Worm (Caenorhabditis elegans) whole organism, late embryonic: ENCODE results near the gene R05D3.9.
"Not testable (repeated sequence)": the region's sequence is repeated elsewhere in the genome, so short reads cannot be mapped to it uniquely, and the experiment has no call there.

Experiments used
- C08G9.2 ChIP-seq: sonication (generic microtip); optimal IDR thresholded peaks from 2 replicates; lab custom pipeline; 2016; ENCODE audit warnings: mild to moderate bottlenecking, missing genetic modification characterization, moderate library complexity, missing compliant biosample characterization
- F13H6.1 ChIP-seq: sonication (generic microtip); optimal IDR thresholded peaks from 2 replicates; lab custom pipeline; 2016; ENCODE audit warnings: missing genetic modification characterization, missing compliant biosample characterization
- K02D7.2 ChIP-seq: sonication (generic microtip); optimal IDR thresholded peaks from 2 replicates; lab custom pipeline; 2017; ENCODE audit warnings: mild to moderate bottlenecking, missing genetic modification characterization, missing compliant biosample characterization
- ama-1 ChIP-seq: fragments of 150-350 bp; optimal IDR thresholded peaks from 2 replicates; lab custom pipeline; 2014
- ceh-18 ChIP-seq: sonication (generic microtip); optimal IDR thresholded peaks from 2 replicates; lab custom pipeline; 2016; ENCODE audit warnings: missing genetic modification characterization, missing compliant biosample characterization
- ceh-2 ChIP-seq: sonication (generic microtip); optimal IDR thresholded peaks from 2 replicates; lab custom pipeline; 2016; ENCODE audit warnings: missing genotype, missing genetic modification characterization, missing compliant biosample characterization
- ceh-22 ChIP-seq: sonication (generic microtip); optimal IDR thresholded peaks from 2 replicates; lab custom pipeline; 2017; ENCODE audit warnings: missing biosample characterization, missing genetic modification characterization
- ceh-31 ChIP-seq: sonication (generic microtip); optimal IDR thresholded peaks from 2 replicates; lab custom pipeline; 2016; ENCODE audit warnings: missing genetic modification characterization, missing compliant biosample characterization
- ceh-45 ChIP-seq: fragments of 200-800 bp; sonication (Bioruptor generic); IDR thresholded peaks from 2 replicates; pipeline ENCODE4 v1.3.6; 2022; ENCODE audit warnings: missing genetic modification reagents, missing genetic modification characterization, missing compliant biosample characterization
- ceh-48 ChIP-seq: sonication (generic microtip); optimal IDR thresholded peaks from 2 replicates; lab custom pipeline; 2016; ENCODE audit warnings: missing genetic modification characterization, inconsistent platforms, missing compliant biosample characterization
- ceh-6 ChIP-seq: fragments of 200-800 bp; sonication (Bioruptor generic); optimal IDR thresholded peaks from 2 replicates; lab custom pipeline; 2018; ENCODE audit warnings: mild to moderate bottlenecking, missing genetic modification characterization, missing compliant biosample characterization
- ets-4 ChIP-seq: sonication (generic microtip); optimal IDR thresholded peaks from 2 replicates; lab custom pipeline; 2016; ENCODE audit warnings: missing genetic modification characterization, missing compliant biosample characterization
- eyg-1 ChIP-seq: sonication (generic microtip); optimal IDR thresholded peaks from 2 replicates; lab custom pipeline; 2016; ENCODE audit warnings: missing genotype, missing genetic modification characterization, missing compliant biosample characterization
- fax-1 ChIP-seq: sonication (generic microtip); optimal IDR thresholded peaks from 2 replicates; lab custom pipeline; 2016; ENCODE audit warnings: missing genotype, missing genetic modification characterization, missing compliant biosample characterization
- hlh-13 ChIP-seq: fragments of 200-800 bp; sonication (Bioruptor generic); optimal IDR thresholded peaks from 2 replicates; lab custom pipeline; 2018; ENCODE audit warnings: mild to moderate bottlenecking, missing genetic modification characterization, missing compliant biosample characterization
- hlh-30 ChIP-seq: sonication (generic microtip); optimal IDR thresholded peaks from 2 replicates; lab custom pipeline; 2017; ENCODE audit warnings: antibody characterized with exemption, missing genetic modification characterization, missing compliant biosample characterization; ENCODE audit not compliant: insufficient read depth
- hlh-8 ChIP-seq: sonication (generic microtip); optimal IDR thresholded peaks from 2 replicates; lab custom pipeline; 2016; ENCODE audit warnings: missing genotype, missing genetic modification characterization, missing compliant biosample characterization
- lim-6 ChIP-seq: sonication (generic microtip); optimal IDR thresholded peaks from 2 replicates; lab custom pipeline; 2016; ENCODE audit warnings: missing genetic modification characterization, missing compliant biosample characterization
- lin-11 ChIP-seq: fragments of 200-800 bp; sonication (Bioruptor generic); optimal IDR thresholded peaks from 2 replicates; lab custom pipeline; 2018; ENCODE audit warnings: mild to moderate bottlenecking, missing genetic modification characterization, missing compliant biosample characterization
- madf-2 ChIP-seq: sonication (generic microtip); optimal IDR thresholded peaks from 2 replicates; lab custom pipeline; 2017; ENCODE audit warnings: missing genetic modification characterization, missing compliant biosample characterization
- nfya-1 ChIP-seq: sonication (generic microtip); optimal IDR thresholded peaks from 2 replicates; lab custom pipeline; 2017; ENCODE audit warnings: missing genetic modification characterization, mild to moderate bottlenecking, missing compliant biosample characterization, antibody characterized with exemption, moderate library complexity
- nhr-11 ChIP-seq: fragments of 150-350 bp; optimal IDR thresholded peaks from 2 replicates; lab custom pipeline; 2014; ENCODE audit warnings: missing biosample characterization, missing genetic modification characterization
- odd-2 ChIP-seq: sonication (generic microtip); optimal IDR thresholded peaks from 2 replicates; lab custom pipeline; 2017; ENCODE audit warnings: antibody characterized with exemption, mild to moderate bottlenecking, missing genetic modification characterization, missing compliant biosample characterization
- pat-9 ChIP-seq: fragments of 200-800 bp; sonication (Bioruptor generic); optimal IDR thresholded peaks from 2 replicates; lab custom pipeline; 2018; ENCODE audit warnings: mild to moderate bottlenecking, missing genetic modification characterization, moderate library complexity, missing compliant biosample characterization
- pax-1 ChIP-seq: fragments of 150-350 bp; optimal IDR thresholded peaks from 2 replicates; lab custom pipeline; 2014; ENCODE audit warnings: missing biosample characterization, missing genetic modification characterization
- pqm-1 ChIP-seq: sonication (generic microtip); optimal IDR thresholded peaks from 2 replicates; lab custom pipeline; 2016; ENCODE audit warnings: missing genetic modification characterization, missing compliant biosample characterization
- pros-1 ChIP-seq: fragments of 150-350 bp; optimal IDR thresholded peaks from 2 replicates; lab custom pipeline; 2014; ENCODE audit warnings: missing biosample characterization, missing genetic modification reagents, missing genetic modification characterization
- ref-2 ChIP-seq: sonication (generic microtip); optimal IDR thresholded peaks from 2 replicates; lab custom pipeline; 2016; ENCODE audit warnings: missing genetic modification characterization, missing compliant biosample characterization
- sdc-2 ChIP-seq: sonication (generic microtip); optimal IDR thresholded peaks from 2 replicates; lab custom pipeline; 2016; ENCODE audit warnings: missing genotype, missing genetic modification characterization, missing compliant biosample characterization
- sox-2 ChIP-seq: fragments of 200-800 bp; sonication (Bioruptor generic); IDR thresholded peaks from 2 replicates; pipeline ENCODE4 v1.3.6; 2022; ENCODE audit warnings: missing genetic modification reagents, missing genetic modification characterization, missing compliant biosample characterization
- sox-4 ChIP-seq: sonication (generic microtip); optimal IDR thresholded peaks from 2 replicates; lab custom pipeline; 2017; ENCODE audit warnings: mild to moderate bottlenecking, missing genetic modification characterization, inconsistent platforms, missing compliant biosample characterization
- unc-42 ChIP-seq: sonication (generic microtip); optimal IDR thresholded peaks from 2 replicates; lab custom pipeline; 2016; ENCODE audit warnings: missing genotype, missing genetic modification characterization, missing compliant biosample characterization
- unc-55 ChIP-seq: sonication (generic microtip); optimal IDR thresholded peaks from 2 replicates; lab custom pipeline; 2017; ENCODE audit warnings: missing biosample characterization, missing genetic modification reagents, missing genetic modification characterization
- ztf-16 ChIP-seq: sonication (generic microtip); optimal IDR thresholded peaks from 2 replicates; lab custom pipeline; 2017; ENCODE audit warnings: missing genetic modification characterization, missing compliant biosample characterization

The R05D3.9 gene

DNA sequence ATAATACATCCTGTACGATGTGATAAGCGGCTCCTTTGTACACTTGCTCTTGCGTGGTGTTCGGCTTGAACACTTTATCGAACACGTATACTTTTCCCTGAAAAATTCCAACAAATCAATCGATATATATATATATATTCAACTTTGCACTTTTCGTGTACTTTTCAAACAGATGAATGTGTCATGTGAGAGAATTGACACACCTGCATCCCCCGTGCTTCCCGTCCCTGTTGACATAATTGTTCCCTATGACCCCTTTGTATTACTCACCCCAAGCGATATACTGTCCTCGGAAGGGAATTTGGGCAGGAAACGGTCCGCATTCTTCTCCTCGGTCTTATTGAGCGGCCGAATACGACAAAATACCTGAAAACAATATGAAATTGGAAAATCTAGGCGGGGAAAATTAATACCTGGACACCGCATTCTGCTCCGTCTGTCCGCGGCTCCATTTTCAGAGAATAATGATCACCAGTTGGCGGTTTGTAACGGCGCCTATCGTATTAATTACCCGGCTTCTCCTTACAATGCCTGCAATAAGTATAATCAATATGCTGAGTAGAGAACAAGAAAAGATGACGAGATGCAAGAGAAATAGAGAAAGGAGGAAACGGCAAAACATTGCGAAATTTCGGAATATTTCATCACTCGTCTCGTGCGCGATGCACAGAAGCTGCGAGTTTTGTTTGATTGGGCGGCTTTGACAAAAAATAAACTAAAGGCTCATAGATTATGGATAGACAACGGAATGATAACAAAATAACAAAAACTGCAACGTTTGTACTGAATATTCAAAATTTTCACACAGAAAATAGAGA lies 13.7 kb downstream of the R05D3.9 start, which contains the start of gene unc-116:
Gene unc-116 (minus strand): TSS at position 531 of the 818 bp plus-strand sequence.
- no peak for TF ChIP-seq hlh-13 (GFP tag; lab: Kevin White, UChicago)
- TF ChIP-seq ceh-31 (tag; lab: Kevin White, UChicago), result peak; percentile 5
- TF ChIP-seq ceh-45 (GFP tag; lab: Robert Waterston, UW), result no peak
- TF ChIP-seq ztf-16, result no peak
- TF ChIP-seq ceh-48 (tag; lab: Kevin White, UChicago), result peak; percentile 44
- no peak for TF ChIP-seq pax-1 (tag; lab: Kevin White, UChicago)
- peak; percentile 47 for TF ChIP-seq ama-1 (lab: Kevin White, UChicago)
- TF ChIP-seq C08G9.2, result no peak
- no peak for TF ChIP-seq pqm-1 (tag; lab: Kevin White, UChicago)
- TF ChIP-seq sdc-2 (tag; lab: Kevin White, UChicago), result no peak
- no peak for TF ChIP-seq pros-1 (tag; lab: Kevin White, UChicago)
- TF ChIP-seq nfya-1 (tag; lab: Kevin White, UChicago), result peak; percentile 20
- TF ChIP-seq lim-6 (tag; lab: Kevin White, UChicago), result no peak
- peak; percentile 3 for TF ChIP-seq unc-42
- peak; percentile 11; the same call in 1 of the 2 replicates for TF ChIP-seq sox-2 (GFP tag; lab: Robert Waterston, UW)
- no peak for TF ChIP-seq ceh-6 (GFP tag; lab: Kevin White, UChicago)
- no peak for TF ChIP-seq lin-11 (tag; lab: Kevin White, UChicago)
- no peak for TF ChIP-seq ref-2
- peak; percentile 86 for TF ChIP-seq hlh-30 (tag; lab: Kevin White, UChicago)
- peak; percentile 59 for TF ChIP-seq unc-55 (GFP tag; lab: Kevin White, UChicago)
- TF ChIP-seq odd-2 (tag; lab: Kevin White, UChicago), result no peak

DNA sequence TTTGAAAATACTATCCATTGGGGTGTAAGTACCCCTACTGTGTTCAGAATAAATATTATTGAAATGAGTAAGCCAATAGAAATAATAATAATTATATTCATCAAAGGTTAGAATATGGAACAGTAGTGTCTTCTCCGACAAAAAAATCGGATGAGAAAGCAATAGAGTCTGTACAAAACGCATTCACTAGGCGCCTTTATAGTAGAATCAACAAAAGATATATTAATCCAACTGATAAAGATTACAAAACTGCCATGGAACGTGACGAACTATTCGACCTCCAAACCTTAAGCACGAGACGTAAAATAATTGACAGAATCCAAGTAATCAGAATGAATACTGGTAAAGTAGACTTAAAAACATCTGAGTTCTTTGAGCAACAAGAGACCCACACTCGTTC lies 20.7 kb downstream of the R05D3.9 start, which contains the start of gene clc-29:
Gene clc-29 (minus strand): TSS at position 101 of the 400 bp plus-strand sequence.
- TF ChIP-seq C08G9.2; nhr-11 (tag; lab: Kevin White, UChicago); F13H6.1 (tag; lab: Kevin White, UChicago): not testable (repeated sequence)
- TF ChIP-seq, all 69 proteins: peak for 0; not testable (repeated sequence) for 69

ce11 chrIII:8344283-8344682 lies 24.2 kb downstream of the R05D3.9 start, which contains the start of gene ZC262.7:
Gene ZC262.7, minus strand, starts transcription at chrIII:8344336.
- TF ChIP-seq eyg-1; ets-4 (tag; lab: Kevin White, UChicago); pros-1 (tag; lab: Kevin White, UChicago): not testable (repeated sequence)

- TF ChIP-seq pros-1, sox-4, fax-1 (tag; lab: Kevin White, UChicago): not testable (repeated sequence)
Measured at ce11 chrIII:8339372-8339771, 29.1 kb downstream of the R05D3.9 start, which contains the start of gene clc-28. Gene clc-28, minus strand, starts transcription at chrIII:8339472.

- no peak for TF ChIP-seq pat-9 (tag; lab: Kevin White, UChicago)
- no peak for TF ChIP-seq ztf-16
- no peak for TF ChIP-seq madf-2 (tag; lab: Kevin White, UChicago)
- no peak for TF ChIP-seq ceh-18
- TF ChIP-seq ceh-48 (tag; lab: Kevin White, UChicago), result no peak
- TF ChIP-seq odd-2 (tag; lab: Kevin White, UChicago), result no peak
- no peak for TF ChIP-seq ceh-2 (tag; lab: Kevin White, UChicago)
- TF ChIP-seq K02D7.2 (tag; lab: Kevin White, UChicago), result no peak
- TF ChIP-seq C08G9.2, result no peak
- TF ChIP-seq ceh-22, result no peak
- no peak for TF ChIP-seq sox-4 (tag; lab: Kevin White, UChicago)
- no peak for TF ChIP-seq hlh-8
- TF ChIP-seq F13H6.1 (tag; lab: Kevin White, UChicago), result no peak
Measured at ce11 chrIII:8334432-8334831, 34.1 kb downstream of the R05D3.9 start, which contains the start of gene ZC262.4. Gene ZC262.4, minus strand, starts transcription at chrIII:8334532.
